Worm (Caenorhabditis elegans): ENCODE results near the gene F40B5.2.

DNA sequence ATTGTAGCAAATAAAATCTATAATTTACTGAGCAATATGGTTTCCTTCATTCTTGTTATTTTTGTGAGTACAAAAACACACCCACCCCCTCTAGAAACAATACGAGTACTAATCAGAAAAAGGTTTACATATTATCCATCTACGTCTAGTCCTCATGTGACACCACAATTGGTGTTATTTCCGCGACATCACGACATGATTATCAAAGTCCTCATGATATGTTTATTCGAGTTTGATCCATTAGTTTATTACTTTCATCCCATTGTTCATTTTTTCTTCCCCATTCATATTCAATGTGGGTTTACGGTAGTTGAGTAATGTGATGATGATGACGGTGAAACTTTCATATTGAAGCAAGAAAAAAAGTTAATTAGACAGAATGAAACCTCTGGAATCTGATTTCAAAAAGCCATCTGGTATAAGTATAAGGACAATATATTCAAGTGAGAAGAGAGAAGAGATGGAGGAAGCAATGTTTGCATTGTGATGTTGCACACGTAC is 13.3 kb upstream of the F40B5.2 start:
- TF ChIP-seq mep-1 (tag; optimal IDR thresholded peaks at IDR 0.05) (no peak), unc-130 (GFP tag; optimal IDR thresholded peaks at IDR 0.05) (no peak), pqm-1 (tag; optimal IDR thresholded peaks at IDR 0.05) (no peak), gei-8 (GFP tag; optimal IDR thresholded peaks at IDR 0.05) (no peak), aly-2 (tag; optimal IDR thresholded peaks at IDR 0.05) (no peak), arid-1 (GFP tag; conservative IDR thresholded peaks at IDR 0.05) (no peak), fos-1 (tag; optimal IDR thresholded peaks at IDR 0.05) (no peak)

All from whole organism, L4 larva.